Fruit fly (Drosophila melanogaster) whole organism, embryonic: ENCODE data around the gene CG15283.

ENCODE experiments used
- Antp ChIP-seq: fragments of 200-800 bp; sonication (Bioruptor generic); optimal IDR thresholded peaks from 3 replicates; lab custom pipeline; 2016; ENCODE audit warnings: missing biosample characterization, missing genetic modification characterization
- Bdp1 ChIP-seq: fragments of 200-800 bp; sonication (Bioruptor generic); optimal IDR thresholded peaks from 3 replicates; lab custom pipeline; 2016; ENCODE audit warnings: missing biosample characterization, missing genetic modification characterization
- CG10321 ChIP-seq: fragments of 200-800 bp; sonication (Bioruptor generic); IDR thresholded peaks from 2 replicates; pipeline ENCODE4 v1.3.6; 2022; ENCODE audit warnings: missing biosample characterization, missing genetic modification characterization
- CG14050 ChIP-seq: fragments of 200-800 bp; sonication (Bioruptor generic); IDR thresholded peaks from 3 replicates; pipeline ENCODE4 v1.3.6; 2022; ENCODE audit warnings: missing biosample characterization, missing genetic modification characterization
- CG14965 ChIP-seq: fragments of 200-800 bp; sonication (Bioruptor generic); optimal IDR thresholded peaks from 2 replicates; lab custom pipeline; 2016; ENCODE audit warnings: missing biosample characterization, missing genetic modification characterization, borderline replicate concordance
- CG1603 ChIP-seq: fragments of 200-800 bp; sonication (Bioruptor generic); optimal IDR thresholded peaks from 2 replicates; lab custom pipeline; 2019; ENCODE audit warnings: missing biosample characterization, mild to moderate bottlenecking, missing genetic modification characterization, moderate library complexity
- CG1647 ChIP-seq: fragments of 200-800 bp; sonication (Bioruptor generic); optimal IDR thresholded peaks from 3 replicates; lab custom pipeline; 2016; ENCODE audit warnings: missing biosample characterization, missing genetic modification characterization
- CG17186 ChIP-seq: fragments of 200-800 bp; sonication (Bioruptor generic); optimal IDR thresholded peaks from 3 replicates; lab custom pipeline; 2017; ENCODE audit warnings: missing biosample characterization, missing genetic modification reagents, missing genetic modification characterization
- CG2712 ChIP-seq: fragments of 200-800 bp; optimal IDR thresholded peaks from 3 replicates; lab custom pipeline; 2019; ENCODE audit warnings: missing biosample characterization, mild to moderate bottlenecking, missing genetic modification characterization, moderate library complexity
- CG31388 ChIP-seq: fragments of 200-800 bp; sonication (Bioruptor generic); optimal IDR thresholded peaks from 2 replicates; lab custom pipeline; 2016; ENCODE audit warnings: missing biosample characterization, missing genetic modification characterization
- CG34224 ChIP-seq: fragments of 200-800 bp; sonication (Bioruptor generic); IDR thresholded peaks from 3 replicates; pipeline ENCODE4 v1.3.6; 2022; ENCODE audit warnings: missing biosample characterization, missing genetic modification characterization; ENCODE audit not compliant: partially characterized antibody
- CG34376 ChIP-seq: fragments of 200-800 bp; sonication (Bioruptor generic); optimal IDR thresholded peaks from 2 replicates; lab custom pipeline; 2018; ENCODE audit warnings: missing biosample characterization, mild to moderate bottlenecking, missing genetic modification characterization
- CG6689 ChIP-seq: fragments of 200-800 bp; sonication (Bioruptor generic); IDR thresholded peaks from 2 replicates; pipeline ENCODE4 v1.3.6; 2022; ENCODE audit warnings: missing biosample characterization, missing genetic modification characterization
- CG7556 ChIP-seq: fragments of 200-800 bp; sonication (Bioruptor generic); optimal IDR thresholded peaks from 2 replicates; lab custom pipeline; 2017; ENCODE audit warnings: missing biosample characterization, mild to moderate bottlenecking, missing genetic modification characterization
- CG8089 ChIP-seq: fragments of 200-800 bp; sonication (Bioruptor generic); optimal IDR thresholded peaks from 3 replicates; lab custom pipeline; 2016; ENCODE audit warnings: missing biosample characterization, missing genetic modification characterization
- CG8359 ChIP-seq: fragments of 200-800 bp; sonication (Bioruptor generic); optimal IDR thresholded peaks from 2 replicates; lab custom pipeline; 2017; ENCODE audit warnings: missing biosample characterization, mild to moderate bottlenecking, missing genetic modification characterization, borderline replicate concordance
- CG8924 ChIP-seq: fragments of 200-800 bp; optimal IDR thresholded peaks from 3 replicates; lab custom pipeline; 2019; ENCODE audit warnings: missing biosample characterization, mild to moderate bottlenecking, missing genetic modification characterization, moderate library complexity
- Dbx ChIP-seq: fragments of 200-800 bp; sonication (Bioruptor generic); IDR thresholded peaks from 3 replicates; pipeline ENCODE4 v1.3.6; 2022; ENCODE audit warnings: missing biosample characterization, missing genetic modification characterization
- Dll ChIP-seq: fragments of 200-800 bp; sonication (Bioruptor generic); IDR thresholded peaks from 4 replicates; pipeline ENCODE4 v1.3.6; 2022; ENCODE audit warnings: missing biosample characterization, missing genetic modification characterization; ENCODE audit not compliant: partially characterized antibody
- ERR ChIP-seq: fragments of 200-800 bp; sonication (Bioruptor generic); optimal IDR thresholded peaks from 2 replicates; lab custom pipeline; 2016; ENCODE audit warnings: missing biosample characterization, missing genetic modification characterization
- Eip74EF ChIP-seq, 2 experiments: fragments of 200-800 bp in 1 of 2; fragments of >200 bp in 1 of 2; sonication (Bioruptor generic) in 1 of 2; optimal IDR thresholded peaks; 2 replicates each; lab custom pipeline; 2017 to 2019; ENCODE audit warnings: missing biosample characterization in 2 of 2, missing genetic modification characterization in 2 of 2, mild to moderate bottlenecking in 1 of 2, moderate library complexity in 1 of 2
- Fer1 ChIP-seq: fragments of 200-800 bp; sonication (Bioruptor generic); optimal IDR thresholded peaks from 2 replicates; lab custom pipeline; 2017; ENCODE audit warnings: missing biosample characterization, mild to moderate bottlenecking, missing genetic modification characterization
- H2.0 ChIP-seq: fragments of 200-800 bp; sonication (Bioruptor generic); IDR thresholded peaks from 2 replicates; pipeline ENCODE4 v1.3.6; 2022; ENCODE audit warnings: missing biosample characterization, missing genetic modification characterization
- HLHmδ ChIP-seq: fragments of 200-800 bp; sonication (Bioruptor generic); optimal IDR thresholded peaks from 2 replicates; lab custom pipeline; 2018; ENCODE audit warnings: missing biosample characterization, mild to moderate bottlenecking, missing genetic modification characterization, moderate library complexity
- Mrtf ChIP-seq: fragments of 200-800 bp; sonication (Bioruptor generic); IDR thresholded peaks from 3 replicates; pipeline ENCODE4 v1.3.6; 2022; ENCODE audit warnings: missing biosample characterization, missing genetic modification characterization
- Oli ChIP-seq: fragments of 200-800 bp; sonication (Bioruptor generic); optimal IDR thresholded peaks from 2 replicates; lab custom pipeline; 2018; ENCODE audit warnings: missing biosample characterization, mild to moderate bottlenecking, missing genetic modification characterization, moderate library complexity
- PHDP ChIP-seq: fragments of 200-800 bp; sonication (Bioruptor generic); optimal IDR thresholded peaks from 3 replicates; lab custom pipeline; 2018; ENCODE audit warnings: missing biosample characterization, mild to moderate bottlenecking, missing genetic modification characterization, moderate library complexity
- Side ChIP-seq: fragments of 200-800 bp; sonication (Bioruptor generic); optimal IDR thresholded peaks from 2 replicates; lab custom pipeline; 2016; ENCODE audit warnings: missing biosample characterization, missing genetic modification characterization
- Six4 ChIP-seq: fragments of 200-800 bp; sonication (Bioruptor generic); optimal IDR thresholded peaks from 2 replicates; lab custom pipeline; 2016; ENCODE audit warnings: missing biosample characterization, missing genetic modification characterization
- Spps ChIP-seq: fragments of 200-800 bp; sonication (Bioruptor generic); optimal IDR thresholded peaks from 2 replicates; lab custom pipeline; 2018; ENCODE audit warnings: missing biosample characterization, mild to moderate bottlenecking, missing genetic modification characterization
- bcd ChIP-seq: fragments of 200-800 bp; sonication (Bioruptor generic); optimal IDR thresholded peaks from 2 replicates; lab custom pipeline; 2017; ENCODE audit warnings: missing biosample characterization, mild to moderate bottlenecking, missing genetic modification characterization
- corto ChIP-seq: fragments of 200-800 bp; sonication (Bioruptor generic); optimal IDR thresholded peaks from 2 replicates; lab custom pipeline; 2016; ENCODE audit warnings: missing biosample characterization, mild to moderate bottlenecking, missing genetic modification characterization, moderate library complexity
- gcm ChIP-seq: fragments of 200-800 bp; sonication (Bioruptor generic); optimal IDR thresholded peaks from 2 replicates; lab custom pipeline; 2019; ENCODE audit warnings: missing biosample characterization, mild to moderate bottlenecking, missing genetic modification characterization, moderate library complexity
- gsb ChIP-seq: fragments of 200-800 bp; sonication (Bioruptor generic); IDR thresholded peaks from 2 replicates; pipeline ENCODE4 v1.3.6; 2022; ENCODE audit warnings: missing biosample characterization, missing genetic modification characterization
- ham ChIP-seq: fragments of 200-800 bp; sonication (Bioruptor generic); IDR thresholded peaks from 2 replicates; pipeline ENCODE4 v1.3.6; 2022; ENCODE audit warnings: missing biosample characterization, missing genetic modification characterization
- inv ChIP-seq: fragments of 200-800 bp; sonication (Bioruptor generic); IDR thresholded peaks from 2 replicates; pipeline ENCODE4 v1.3.6; 2022; ENCODE audit warnings: missing biosample characterization, missing genetic modification characterization; ENCODE audit not compliant: partially characterized antibody
- jigr1 ChIP-seq: fragments of 200-800 bp; sonication (Bioruptor generic); IDR thresholded peaks from 3 replicates; pipeline ENCODE4 v1.3.6; 2022; ENCODE audit warnings: missing biosample characterization, missing genetic modification characterization
- jing ChIP-seq: fragments of 200-800 bp; sonication (Bioruptor generic); optimal IDR thresholded peaks from 2 replicates; lab custom pipeline; 2018; ENCODE audit warnings: missing biosample characterization, mild to moderate bottlenecking, missing genetic modification characterization
- lab ChIP-seq: fragments of 200-800 bp; sonication (Bioruptor generic); optimal IDR thresholded peaks from 3 replicates; lab custom pipeline; 2017; ENCODE audit warnings: missing biosample characterization, missing genetic modification characterization, mild to moderate bottlenecking, moderate library complexity, missing genetic modification reagents
- lilli ChIP-seq: fragments of 200-800 bp; sonication (Bioruptor generic); optimal IDR thresholded peaks from 3 replicates; lab custom pipeline; 2016; ENCODE audit warnings: missing biosample characterization, missing genetic modification characterization
- nmo ChIP-seq: fragments of 200-800 bp; sonication (Bioruptor generic); optimal IDR thresholded peaks from 2 replicates; lab custom pipeline; 2018; ENCODE audit warnings: missing biosample characterization, mild to moderate bottlenecking, missing genetic modification characterization, moderate library complexity
- ro ChIP-seq: fragments of 200-800 bp; sonication (Bioruptor generic); IDR thresholded peaks from 2 replicates; pipeline ENCODE4 v1.3.6; 2022; ENCODE audit warnings: missing biosample characterization, missing genetic modification characterization
- sc ChIP-seq, 3 experiments: fragments of >200 bp in 2 of 3; fragments of 200-800 bp in 1 of 3; sonication (Bioruptor generic) in 1 of 3; optimal IDR thresholded peaks; 2 replicates in 2 of 3; 3 replicates in 1 of 3; lab custom pipeline; 2017; ENCODE audit warnings: mild to moderate bottlenecking in 1 of 3, missing biosample characterization in 1 of 3, missing genetic modification characterization in 1 of 3, missing genetic modification reagents in 1 of 3
- twi ChIP-seq: fragments of 200-800 bp; optimal IDR thresholded peaks from 2 replicates; lab custom pipeline; 2019; ENCODE audit warnings: missing biosample characterization, mild to moderate bottlenecking, missing genetic modification characterization, moderate library complexity
- unc-4 ChIP-seq: fragments of 200-800 bp; sonication (Bioruptor generic); IDR thresholded peaks from 2 replicates; pipeline ENCODE4 v1.3.6; 2022; ENCODE audit warnings: missing biosample characterization, missing genetic modification characterization; ENCODE audit not compliant: partially characterized antibody
- unpg ChIP-seq: fragments of 200-800 bp; sonication (Bioruptor generic); optimal IDR thresholded peaks from 3 replicates; lab custom pipeline; 2018; ENCODE audit warnings: missing biosample characterization, mild to moderate bottlenecking, missing genetic modification characterization, moderate library complexity
- zfh2 ChIP-seq: fragments of 200-800 bp; sonication (Bioruptor generic); optimal IDR thresholded peaks from 2 replicates; lab custom pipeline; 2016; ENCODE audit warnings: missing biosample characterization, missing genetic modification characterization

Gene CG15283

dm6 chr2L:14462644-14463394 lies 12.1 kb upstream of the CG15283 start (continued):
- peak; percentile 57 for TF ChIP-seq PHDP
- TF ChIP-seq CG8924 (tag; lab: Kevin White, UChicago) = peak; percentile 82
- peak; percentile 68 for TF ChIP-seq unpg (GFP tag; lab: Kevin White, UChicago)
- no peak for TF ChIP-seq ro
- peak; percentile 67 for TF ChIP-seq gcm (GFP tag; lab: Kevin White, UChicago)
- TF ChIP-seq H2.0 (GFP tag; lab: Robert Waterston, UW) = peak; percentile 19; the same call in 1 of the 2 replicates
- no peak for TF ChIP-seq CG34376 (GFP tag; lab: Kevin White, UChicago)
- TF ChIP-seq twi (tag; lab: Kevin White, UChicago) = peak; percentile 43
- TF ChIP-seq Antp (GFP tag; lab: Kevin White, UChicago) = peak; percentile 43
- TF ChIP-seq CG7556 (GFP tag; lab: Kevin White, UChicago) = peak; percentile 73
- peak; percentile 52 for TF ChIP-seq CG1603 (tag; lab: Kevin White, UChicago)
- TF ChIP-seq Six4 (GFP tag; lab: Kevin White, UChicago) = peak; percentile 78
- no peak for TF ChIP-seq Side
- peak; percentile 43 for TF ChIP-seq CG17186 (GFP tag; lab: Kevin White, UChicago)
- no peak for TF ChIP-seq CG10321
- TF ChIP-seq Eip74EF (GFP tag; optimal IDR thresholded peaks at IDR 0.05; lab: Kevin White, UChicago) = peak in 1 of 2 experiments; percentile 69
- peak; percentile 85 for TF ChIP-seq Oli (tag; lab: Kevin White, UChicago)
- TF ChIP-seq, all 482 proteins: peak for 251

dm6 chr2L:14461066-14461465 lies 10.3 kb upstream of the CG15283 start:
- TF ChIP-seq CG2712 (tag; lab: Kevin White, UChicago) = peak; percentile 90
- TF ChIP-seq gsb (GFP tag; lab: Robert Waterston, UW) = peak; percentile 48
- peak; percentile 83 for TF ChIP-seq nmo (GFP tag; lab: Kevin White, UChicago)
- 0 out of 3 replicates have a peak, but pooled peaks have one; percentile 9 for TF ChIP-seq jigr1 (GFP tag; lab: Robert Waterston, UW)
- peak; percentile 46; the same call in 2 of the 3 replicates for TF ChIP-seq Mrtf (GFP tag; lab: Robert Waterston, UW)
- TF ChIP-seq HLHmδ (GFP tag; lab: Kevin White, UChicago) = no peak
- peak; percentile 69 for TF ChIP-seq CG31388
- peak; percentile 83 for TF ChIP-seq CG6689 (GFP tag; lab: Robert Waterston, UW)
- TF ChIP-seq Dll (GFP tag; lab: Robert Waterston, UW) = no peak
- peak; percentile 33 for TF ChIP-seq Fer1 (GFP tag; lab: Kevin White, UChicago)
- TF ChIP-seq CG14965 (GFP tag; lab: Kevin White, UChicago) = peak; percentile 63
- no peak for TF ChIP-seq sc (optimal IDR thresholded peaks at IDR 0.05; lab: Kevin White, UChicago)
- TF ChIP-seq sc (GFP tag; optimal IDR thresholded peaks at IDR 0.05; lab: Kevin White, UChicago) = peak; percentile 76
- peak; percentile 57 for TF ChIP-seq jing (GFP tag; lab: Kevin White, UChicago)
- peak; percentile 70 for TF ChIP-seq Spps (tag; lab: Kevin White, UChicago)
- TF ChIP-seq CG7556 (GFP tag; lab: Kevin White, UChicago) = peak; percentile 85
- peak; percentile 26 for TF ChIP-seq ERR (GFP tag; lab: Kevin White, UChicago)
- TF ChIP-seq lab = peak; percentile 55
- no peak for TF ChIP-seq inv (GFP tag; lab: Robert Waterston, UW)
- TF ChIP-seq CG34224 (GFP tag; lab: Robert Waterston, UW) = no peak
- TF ChIP-seq Dbx = peak; percentile 66; the same call in 1 of the 3 replicates
- peak; percentile 81 for TF ChIP-seq lilli (GFP tag; lab: Kevin White, UChicago)
- TF ChIP-seq CG14050 (GFP tag; lab: Robert Waterston, UW) = peak; percentile 63
- TF ChIP-seq bcd (GFP tag; lab: Kevin White, UChicago) = peak; percentile 66
- 0 out of 2 replicates have a peak, but pooled peaks have one; percentile 45 for TF ChIP-seq ham
- TF ChIP-seq CG8359 (GFP tag; lab: Kevin White, UChicago) = peak; percentile 67
- TF ChIP-seq corto = no peak
- no peak for TF ChIP-seq unc-4 (GFP tag; lab: Robert Waterston, UW)
- peak; percentile 71 for TF ChIP-seq CG1647 (GFP tag; lab: Kevin White, UChicago)
- peak; percentile 2 for TF ChIP-seq zfh2 (GFP tag; lab: Kevin White, UChicago)
- TF ChIP-seq CG8089 = peak; percentile 83
- peak; percentile 69 for TF ChIP-seq Bdp1 (GFP tag; lab: Kevin White, UChicago)
